Worm (Caenorhabditis elegans): ENCODE data around the gene gei-15.

gei-15 gene

DNA sequence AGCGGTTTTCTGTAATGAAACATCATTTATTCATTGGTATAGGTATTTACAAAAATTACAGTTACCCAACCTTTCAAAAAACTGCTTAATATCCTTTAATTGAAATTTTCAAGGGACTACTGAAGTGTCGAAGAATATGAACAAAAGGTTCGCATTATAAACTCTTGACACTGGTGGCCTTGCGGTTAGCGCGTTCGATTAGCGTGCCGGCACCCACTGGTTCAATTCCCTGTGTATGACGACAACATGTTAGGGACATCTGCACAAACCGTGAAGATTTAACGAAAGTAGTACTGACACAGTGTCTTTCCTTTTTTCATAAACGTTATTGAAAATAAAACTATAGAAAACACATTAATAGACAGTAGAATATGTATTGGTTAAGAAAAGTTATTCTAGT lies 44.6 kb upstream of the gei-15 start (continued):
- no peak for TF ChIP-seq unc-30 (tag; optimal IDR thresholded peaks at IDR 0.05)
- no peak for TF ChIP-seq lin-13 (GFP tag; optimal IDR thresholded peaks at IDR 0.05)
- no peak for TF ChIP-seq alr-1 (tag; optimal IDR thresholded peaks at IDR 0.05; ENCODE audit: borderline replicate concordance)
- no peak for TF ChIP-seq skn-1 (tag; optimal IDR thresholded peaks at IDR 0.05)
- TF ChIP-seq ama-1 (optimal IDR thresholded peaks at IDR 0.05) = no peak
- no peak for TF ChIP-seq isw-1 (GFP tag; IDR thresholded peaks at IDR 0.05)
- TF ChIP-seq nhr-28 (tag; optimal IDR thresholded peaks at IDR 0.05) = no peak
- no peak for TF ChIP-seq ceh-8 (GFP tag; optimal IDR thresholded peaks at IDR 0.05)
- TF ChIP-seq vab-15 (tag; optimal IDR thresholded peaks at IDR 0.05) = no peak
- TF ChIP-seq efl-3 (GFP tag; optimal IDR thresholded peaks at IDR 0.05) = no peak
- TF ChIP-seq nhr-20 (tag; optimal IDR thresholded peaks at IDR 0.05) = peak; percentile 51
- TF ChIP-seq F16B12.6 (tag; optimal IDR thresholded peaks at IDR 0.05) = no peak
- no peak for TF ChIP-seq unc-98 (GFP tag; IDR thresholded peaks at IDR 0.05)
- TF ChIP-seq nhr-90 (tag; optimal IDR thresholded peaks at IDR 0.05; ENCODE audit: poor library complexity) = peak; percentile 66
- no peak for TF ChIP-seq aha-1 (tag; optimal IDR thresholded peaks at IDR 0.05)
- no peak for TF ChIP-seq lin-35 (GFP tag; optimal IDR thresholded peaks at IDR 0.05)
- no peak for TF ChIP-seq mef-2 (tag; optimal IDR thresholded peaks at IDR 0.05)
- TF ChIP-seq nhr-84 (tag; optimal IDR thresholded peaks at IDR 0.05) = no peak
- no peak for TF ChIP-seq fkh-8 (tag; optimal IDR thresholded peaks at IDR 0.05)
- TF ChIP-seq elt-3 (tag; optimal IDR thresholded peaks at IDR 0.05) = peak in 3 of 6 experiments; percentile 25 to 46 (median 28)
- no peak for TF ChIP-seq lin-39 (tag; optimal IDR thresholded peaks at IDR 0.05)
- TF ChIP-seq rnt-1 (tag; optimal IDR thresholded peaks at IDR 0.05) = peak; percentile 78
- TF ChIP-seq nhr-85 (tag) = peak; percentile 83
- no peak for TF ChIP-seq ces-1 (GFP tag; optimal IDR thresholded peaks at IDR 0.05)
- no peak for TF ChIP-seq pax-3 (tag; optimal IDR thresholded peaks at IDR 0.05)
- TF ChIP-seq nhr-237 (tag; optimal IDR thresholded peaks at IDR 0.05) = no peak
- no peak for TF ChIP-seq aly-2 (tag; optimal IDR thresholded peaks at IDR 0.05)
- peak in 1 of 3 experiments; percentile 11 for TF ChIP-seq dpl-1 (GFP tag; optimal IDR thresholded peaks at IDR 0.05)
- no peak for TF ChIP-seq jun-1 (tag; optimal IDR thresholded peaks at IDR 0.05)
- TF ChIP-seq ceh-63 (GFP tag; optimal IDR thresholded peaks at IDR 0.05) = no peak
- no peak for TF ChIP-seq tlp-1 (tag; optimal IDR thresholded peaks at IDR 0.05)
- TF ChIP-seq C04F5.9 (tag; optimal IDR thresholded peaks at IDR 0.05) = no peak
- TF ChIP-seq egl-27 (tag; optimal IDR thresholded peaks at IDR 0.05) = no peak
- no peak for TF ChIP-seq fos-1 (tag; optimal IDR thresholded peaks at IDR 0.05)
- no peak for TF ChIP-seq ztf-4 (tag; optimal IDR thresholded peaks at IDR 0.05)
- peak in 1 of 2 experiments; percentile 8 for TF ChIP-seq ztf-11 (tag; optimal IDR thresholded peaks at IDR 0.05)
- no peak for TF ChIP-seq ceh-90 (tag; optimal IDR thresholded peaks at IDR 0.05)
- peak; percentile 54; the same call in 1 of the 2 replicates for TF ChIP-seq grh-1 (GFP tag; IDR thresholded peaks at IDR 0.05)
- no peak for TF ChIP-seq lsy-2 (tag; optimal IDR thresholded peaks at IDR 0.05)
- TF ChIP-seq xbp-1 (tag; optimal IDR thresholded peaks at IDR 0.05) = peak; percentile 54
- TF ChIP-seq snpc-4 (tag; optimal IDR thresholded peaks at IDR 0.05) = no peak
- TF ChIP-seq snu-23 (GFP tag; optimal IDR thresholded peaks at IDR 0.05) = peak; percentile 71
- no peak for TF ChIP-seq C34B4.2 (tag; optimal IDR thresholded peaks at IDR 0.05)

ce11 chrX:6866900-6867299 lies 43.8 kb upstream of the gei-15 start:
- TF ChIP-seq unc-62 (GFP tag; optimal IDR thresholded peaks at IDR 0.05) = no peak
- TF ChIP-seq unc-30 (tag; optimal IDR thresholded peaks at IDR 0.05) = no peak
- no peak for TF ChIP-seq fkh-10 (GFP tag; optimal IDR thresholded peaks at IDR 0.05)
- no peak for TF ChIP-seq hpl-2 (GFP tag; optimal IDR thresholded peaks at IDR 0.05)
- no peak for TF ChIP-seq hlh-17 (GFP tag; optimal IDR thresholded peaks at IDR 0.05; ENCODE audit: borderline replicate concordance)
- TF ChIP-seq pax-3 (tag; optimal IDR thresholded peaks at IDR 0.05) = no peak
- TF ChIP-seq aha-1 (tag; optimal IDR thresholded peaks at IDR 0.05) = no peak
- no peak for TF ChIP-seq sptf-1 (tag; optimal IDR thresholded peaks at IDR 0.05)
- TF ChIP-seq hlh-4 (tag; optimal IDR thresholded peaks at IDR 0.05) = no peak
- TF ChIP-seq snpc-4 (tag; optimal IDR thresholded peaks at IDR 0.05) = no peak
- no peak for TF ChIP-seq skn-1 (tag; optimal IDR thresholded peaks at IDR 0.05)
- no peak for TF ChIP-seq grh-1 (GFP tag; IDR thresholded peaks at IDR 0.05)
